Worm (Caenorhabditis elegans): ENCODE results near the gene ist-1.

The ist-1 gene

DNA sequence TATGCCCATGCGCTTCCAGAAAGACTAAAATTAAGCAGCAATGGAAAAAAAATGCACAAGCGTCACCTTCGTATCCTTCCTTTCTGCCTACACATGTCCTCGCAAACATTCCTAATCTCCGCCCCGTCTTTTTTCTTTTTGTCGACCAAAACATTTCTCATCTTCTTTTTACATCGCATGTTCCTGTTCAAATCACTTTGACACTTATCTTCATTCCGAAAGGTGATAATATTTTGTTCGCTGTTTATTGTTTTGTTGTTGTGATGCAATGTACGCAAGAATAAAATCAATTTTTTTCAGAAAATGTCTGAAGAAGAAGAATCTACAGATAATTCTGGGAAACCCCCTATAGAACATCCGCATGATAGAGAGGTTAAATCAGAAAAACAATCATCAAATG lies at the start of gene ist-1:
ist-1 (plus strand) TSS at position 301 of the 400 bp plus-strand sequence.
- no peak for TF ChIP-seq T20F7.1 (GFP tag; optimal IDR thresholded peaks at IDR 0.05)
- TF ChIP-seq daf-16 (GFP tag; optimal IDR thresholded peaks at IDR 0.05), result peak in 1 of 2 experiments; percentile 41
- TF ChIP-seq daf-16 (tag; optimal IDR thresholded peaks at IDR 0.05), result no peak

DNA sequence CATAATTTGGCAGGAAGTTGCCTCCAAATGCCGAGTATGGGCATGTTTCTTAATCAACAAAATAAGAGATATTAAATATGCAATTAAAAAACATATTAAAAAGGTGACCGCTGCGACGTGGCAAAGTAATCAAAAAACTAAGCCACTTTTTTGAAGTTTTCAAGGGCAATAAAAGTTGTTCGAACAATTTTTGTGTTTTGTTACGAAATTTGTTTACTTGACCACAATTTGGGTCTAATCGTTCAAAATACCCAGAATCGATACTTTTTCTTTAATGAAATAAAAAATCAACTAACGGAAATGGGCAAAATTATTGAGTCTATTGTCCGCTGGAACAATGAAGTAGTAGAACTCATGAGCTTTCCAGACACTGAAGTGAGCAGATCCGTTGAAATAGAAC lies 41.4 kb upstream of the ist-1 start, which contains the start of gene Y1B5A.1:
Y1B5A.1 (plus strand) TSS at position 301 of the 400 bp plus-strand sequence.
- TF ChIP-seq dve-1 (tag; optimal IDR thresholded peaks at IDR 0.05; ENCODE audit: insufficient read depth) (no peak), dmd-9 (GFP tag; IDR thresholded peaks at IDR 0.05) (no peak), D1046.2 (GFP tag; IDR thresholded peaks at IDR 0.05) (no peak), nhr-10 (tag; optimal IDR thresholded peaks at IDR 0.05) (no peak), fos-1 (tag; optimal IDR thresholded peaks at IDR 0.05) (no peak), tag-97 (GFP tag; IDR thresholded peaks at IDR 0.05) (no peak), ztf-7 (tag; optimal IDR thresholded peaks at IDR 0.05) (no peak), aly-2 (tag; optimal IDR thresholded peaks at IDR 0.05) (no peak), Y48G9A.11 (GFP tag; IDR thresholded peaks at IDR 0.05) (no peak), nhr-48 (tag; optimal IDR thresholded peaks at IDR 0.05) (no peak), T20F7.1 (GFP tag; optimal IDR thresholded peaks at IDR 0.05) (no peak), ceh-82 (tag; optimal IDR thresholded peaks at IDR 0.05) (no peak), nhr-41 (GFP tag; IDR thresholded peaks at IDR 0.05) (no peak), hmg-1.1 (GFP tag; IDR thresholded peaks at IDR 0.05) (no peak), egl-27 (tag; optimal IDR thresholded peaks at IDR 0.05) (no peak), mxl-2 (GFP tag; conservative IDR thresholded peaks at IDR 0.05) (no peak), pha-4 (GFP tag; IDR thresholded peaks at IDR 0.05) (no peak), pha-4 (tag; optimal IDR thresholded peaks at IDR 0.05) (no peak)

DNA sequence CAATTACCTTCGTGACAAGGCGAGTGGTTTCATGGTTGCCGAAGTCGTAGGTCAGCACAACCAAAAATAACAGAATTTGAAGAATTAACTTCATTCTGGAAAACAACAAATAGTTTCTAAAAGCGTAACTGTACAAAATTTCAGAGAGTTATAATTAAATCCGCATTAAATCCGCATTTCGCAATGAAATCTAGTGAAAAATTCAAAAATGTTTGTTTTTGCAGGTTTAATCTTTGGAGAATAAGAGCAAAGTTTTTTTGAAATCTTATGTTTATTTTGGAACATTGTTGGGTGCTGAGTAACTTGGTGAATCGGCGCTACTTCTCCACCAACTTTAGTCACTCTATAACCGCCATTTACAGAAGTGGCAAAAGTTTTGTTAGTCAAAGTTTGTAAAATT lies 40.5 kb upstream of the ist-1 start, which contains the start of gene C36B7.4:
C36B7.4 (minus strand) TSS at position 101 of the 400 bp plus-strand sequence.
- TF ChIP-seq daf-12 (tag; optimal IDR thresholded peaks at IDR 0.05) (no peak), unc-62 (GFP tag; optimal IDR thresholded peaks at IDR 0.05 in 1 of 2) (peak in 1 of 2 experiments; percentile 58), unc-62 (tag; optimal IDR thresholded peaks at IDR 0.05) (no peak)

DNA sequence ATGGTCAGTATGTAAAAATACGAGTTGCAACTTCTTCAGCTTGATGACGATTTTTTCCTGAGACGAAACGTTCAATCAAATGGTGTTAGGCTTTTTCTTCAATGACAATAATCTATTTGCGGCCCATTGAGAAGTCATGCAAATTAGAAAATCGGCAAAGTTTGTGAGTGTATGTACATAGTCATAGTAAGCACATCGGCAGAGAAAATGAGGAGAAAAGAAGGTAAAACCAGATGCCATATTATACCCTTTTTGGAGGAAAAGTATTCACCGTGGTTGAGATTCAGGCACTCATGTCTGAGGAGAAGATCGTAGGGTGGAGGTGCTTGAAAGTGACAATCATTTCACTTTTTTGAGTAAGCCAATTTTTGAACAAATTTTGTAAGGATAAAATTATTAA lies 30.1 kb upstream of the ist-1 start, which contains the start of gene C36B7.5:
C36B7.5 (minus strand) TSS at position 101 of the 400 bp plus-strand sequence.
- no peak for TF ChIP-seq F37D6.2 (tag; optimal IDR thresholded peaks at IDR 0.05)
- TF ChIP-seq nhr-42 (GFP tag; IDR thresholded peaks at IDR 0.05), result no peak
- peak; percentile 64 for TF ChIP-seq aha-1 (tag)
- TF ChIP-seq duxl-1 (tag; optimal IDR thresholded peaks at IDR 0.05; ENCODE audit: poor library complexity), result no peak
- TF ChIP-seq unc-130 (GFP tag; optimal IDR thresholded peaks at IDR 0.05), result no peak
- TF ChIP-seq lim-7 (GFP tag; IDR thresholded peaks at IDR 0.05), result no peak

DNA sequence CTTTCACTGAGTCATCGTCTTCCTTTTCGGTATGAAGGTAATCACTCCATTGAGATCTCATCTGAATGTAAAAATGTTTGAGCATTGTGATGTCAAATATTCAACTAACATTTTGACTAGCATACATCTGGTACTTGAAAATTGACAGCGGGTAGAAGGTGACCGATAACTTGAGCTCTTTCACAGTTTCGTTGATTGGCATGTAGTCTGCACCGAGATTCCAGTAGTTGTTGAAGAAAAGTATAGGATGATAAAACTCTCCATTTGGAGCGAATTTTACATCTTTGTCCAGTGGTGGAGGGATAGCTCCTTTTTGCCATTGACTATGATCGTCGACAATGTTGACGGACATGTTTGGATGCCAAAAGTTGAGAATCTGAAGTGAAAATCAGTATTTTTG lies 27.4 kb upstream of the ist-1 start:
- TF ChIP-seq unc-62 (GFP tag; optimal IDR thresholded peaks at IDR 0.05 in 1 of 2) (peak in 1 of 2 experiments; percentile 55), unc-62 (tag; optimal IDR thresholded peaks at IDR 0.05) (no peak), aha-1 (tag) (peak; percentile 66), egl-27 (tag; optimal IDR thresholded peaks at IDR 0.05) (no peak)

DNA sequence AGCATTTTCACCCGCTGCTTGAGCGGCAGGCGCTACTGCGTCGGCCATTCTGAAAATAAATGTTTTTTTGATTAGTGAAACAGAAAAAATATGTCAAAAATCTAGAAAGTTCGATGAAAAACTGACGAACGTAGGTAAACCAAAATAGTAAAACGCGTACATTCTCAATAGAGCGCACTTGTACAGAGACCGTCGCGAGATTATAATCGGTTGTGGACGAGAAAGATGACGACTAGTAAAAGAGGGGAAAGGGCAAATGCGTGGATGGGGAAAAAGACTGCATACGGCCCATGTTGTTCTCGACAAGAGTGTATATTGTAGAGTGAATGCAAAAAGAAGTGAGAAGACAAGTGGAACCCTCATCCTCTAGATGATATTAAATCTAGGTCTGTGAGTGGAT lies 26.2 kb upstream of the ist-1 start, which contains the start of gene C36B7.6:
C36B7.6 (minus strand) TSS at position 49 of the 400 bp plus-strand sequence.
- TF ChIP-seq Y75B8A.6 (GFP tag; IDR thresholded peaks at IDR 0.05) (no peak), pqm-1 (tag; optimal IDR thresholded peaks at IDR 0.05) (peak; percentile 17), Y5F2A.4 (GFP tag; optimal IDR thresholded peaks at IDR 0.05) (no peak), pha-4 (GFP tag; IDR thresholded peaks at IDR 0.05) (no peak), pha-4 (tag; optimal IDR thresholded peaks at IDR 0.05) (peak; percentile 55), hlh-30 (tag; optimal IDR thresholded peaks at IDR 0.05; ENCODE audit: insufficient read depth) (peak; percentile 43), nhr-28 (tag; optimal IDR thresholded peaks at IDR 0.05) (peak; percentile 55), set-16 (GFP tag; IDR thresholded peaks at IDR 0.05) (no peak), nhr-11 (tag; optimal IDR thresholded peaks at IDR 0.05) (no peak)

Measured in whole organism, L4 larva.